Worm (Caenorhabditis elegans): ENCODE results near the gene gst-20.

DNA sequence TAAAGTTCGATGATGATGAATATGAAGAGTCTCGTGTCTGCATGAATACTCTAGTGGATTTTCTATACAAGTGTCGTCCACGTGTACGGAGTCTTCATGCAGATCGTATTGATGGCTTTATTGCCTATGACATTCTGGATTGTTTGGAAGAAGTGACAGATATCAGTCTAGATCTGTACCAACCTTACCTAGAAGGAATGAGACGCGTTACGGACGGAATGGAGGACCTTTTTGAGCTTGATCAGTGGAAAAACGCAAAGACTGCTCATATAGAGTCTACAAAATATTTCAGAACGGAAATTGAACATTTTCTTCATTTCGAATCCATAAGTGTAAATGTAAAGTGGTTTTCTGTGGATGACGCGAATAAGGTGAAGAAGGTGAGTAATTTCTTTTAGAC lies 38.6 kb upstream of the gst-20 start, which contains the start of gene fbxa-169:
- TF ChIP-seq klf-2 (GFP tag; conservative IDR thresholded peaks at IDR 0.05) (no peak), tab-1 (GFP tag; IDR thresholded peaks at IDR 0.05) (no peak), ztf-23 (GFP tag; IDR thresholded peaks at IDR 0.05) (no peak), cog-1 (tag; optimal IDR thresholded peaks at IDR 0.05) (no peak), T22C8.4 (GFP tag; IDR thresholded peaks at IDR 0.05) (no peak)

Data from whole organism, midembryonic.